Worm (Caenorhabditis elegans) whole organism, late embryonic: ENCODE measurements around the gene K02F6.5.
"Not testable (repeated sequence)": the region's sequence is repeated elsewhere in the genome, so short reads cannot be mapped to it uniquely, and the experiment has no call there.

Experiments used
- K09A11.1 ChIP-seq: sonication (generic microtip); optimal IDR thresholded peaks from 2 replicates; lab custom pipeline; 2017; ENCODE audit warnings: antibody characterized with exemption, mild to moderate bottlenecking, missing genetic modification characterization, missing compliant biosample characterization; ENCODE audit not compliant: insufficient read depth
- ceh-14 ChIP-seq: sonication (generic microtip); optimal IDR thresholded peaks from 2 replicates; lab custom pipeline; 2016; ENCODE audit warnings: missing genotype, missing genetic modification characterization, missing compliant biosample characterization
- ceh-24 ChIP-seq: sonication (generic microtip); optimal IDR thresholded peaks from 2 replicates; lab custom pipeline; 2016; ENCODE audit warnings: mild to moderate bottlenecking, missing genetic modification characterization, missing compliant biosample characterization
- ceh-34 ChIP-seq: sonication (generic microtip); optimal IDR thresholded peaks from 2 replicates; lab custom pipeline; 2016; ENCODE audit warnings: mild to moderate bottlenecking, missing genetic modification characterization, missing compliant biosample characterization
- ceh-45 ChIP-seq: fragments of 200-800 bp; sonication (Bioruptor generic); IDR thresholded peaks from 2 replicates; pipeline ENCODE4 v1.3.6; 2022; ENCODE audit warnings: missing genetic modification reagents, missing genetic modification characterization, missing compliant biosample characterization
- ceh-48 ChIP-seq: sonication (generic microtip); optimal IDR thresholded peaks from 2 replicates; lab custom pipeline; 2016; ENCODE audit warnings: missing genetic modification characterization, inconsistent platforms, missing compliant biosample characterization
- ceh-6 ChIP-seq: fragments of 200-800 bp; sonication (Bioruptor generic); optimal IDR thresholded peaks from 2 replicates; lab custom pipeline; 2018; ENCODE audit warnings: mild to moderate bottlenecking, missing genetic modification characterization, missing compliant biosample characterization
- ceh-9 ChIP-seq: sonication (generic microtip); optimal IDR thresholded peaks from 2 replicates; lab custom pipeline; 2016; ENCODE audit warnings: mild to moderate bottlenecking, missing genetic modification characterization, inconsistent platforms, missing compliant biosample characterization
- dve-1 ChIP-seq: sonication (generic microtip); optimal IDR thresholded peaks from 2 replicates; lab custom pipeline; 2017; ENCODE audit warnings: antibody characterized with exemption, mild to moderate bottlenecking, missing genetic modification characterization, missing compliant biosample characterization
- elt-2 ChIP-seq: sonication (generic microtip); optimal IDR thresholded peaks from 2 replicates; lab custom pipeline; 2016; ENCODE audit warnings: missing genetic modification reagents, missing genetic modification characterization, missing compliant biosample characterization
- fkh-6 ChIP-seq: sonication (generic microtip); optimal IDR thresholded peaks from 2 replicates; lab custom pipeline; 2016; ENCODE audit warnings: missing genetic modification characterization, missing compliant biosample characterization
- gmeb-2 ChIP-seq: sonication (generic microtip); optimal IDR thresholded peaks from 2 replicates; lab custom pipeline; 2016; ENCODE audit warnings: missing genetic modification characterization, inconsistent platforms, missing compliant biosample characterization
- hlh-30 ChIP-seq: sonication (generic microtip); optimal IDR thresholded peaks from 2 replicates; lab custom pipeline; 2017; ENCODE audit warnings: antibody characterized with exemption, missing genetic modification characterization, missing compliant biosample characterization; ENCODE audit not compliant: insufficient read depth
- lin-11 ChIP-seq: fragments of 200-800 bp; sonication (Bioruptor generic); optimal IDR thresholded peaks from 2 replicates; lab custom pipeline; 2018; ENCODE audit warnings: mild to moderate bottlenecking, missing genetic modification characterization, missing compliant biosample characterization
- madf-2 ChIP-seq: sonication (generic microtip); optimal IDR thresholded peaks from 2 replicates; lab custom pipeline; 2017; ENCODE audit warnings: missing genetic modification characterization, missing compliant biosample characterization
- nfya-1 ChIP-seq: sonication (generic microtip); optimal IDR thresholded peaks from 2 replicates; lab custom pipeline; 2017; ENCODE audit warnings: missing genetic modification characterization, mild to moderate bottlenecking, missing compliant biosample characterization, antibody characterized with exemption, moderate library complexity
- nhr-11 ChIP-seq: fragments of 150-350 bp; optimal IDR thresholded peaks from 2 replicates; lab custom pipeline; 2014; ENCODE audit warnings: missing biosample characterization, missing genetic modification characterization
- odd-2 ChIP-seq: sonication (generic microtip); optimal IDR thresholded peaks from 2 replicates; lab custom pipeline; 2017; ENCODE audit warnings: antibody characterized with exemption, mild to moderate bottlenecking, missing genetic modification characterization, missing compliant biosample characterization
- pag-3 ChIP-seq: sonication (generic microtip); optimal IDR thresholded peaks from 2 replicates; lab custom pipeline; 2016; ENCODE audit warnings: missing compliant biosample characterization, missing genetic modification characterization, borderline replicate concordance
- sox-2 ChIP-seq: fragments of 200-800 bp; sonication (Bioruptor generic); IDR thresholded peaks from 2 replicates; pipeline ENCODE4 v1.3.6; 2022; ENCODE audit warnings: missing genetic modification reagents, missing genetic modification characterization, missing compliant biosample characterization
- sox-4 ChIP-seq: sonication (generic microtip); optimal IDR thresholded peaks from 2 replicates; lab custom pipeline; 2017; ENCODE audit warnings: mild to moderate bottlenecking, missing genetic modification characterization, inconsistent platforms, missing compliant biosample characterization
- tbx-2 ChIP-seq: sonication (generic microtip); optimal IDR thresholded peaks from 2 replicates; lab custom pipeline; 2016; ENCODE audit warnings: missing genetic modification characterization, missing compliant biosample characterization
- ttx-3 ChIP-seq: sonication (generic microtip); optimal IDR thresholded peaks from 2 replicates; lab custom pipeline; 2016; ENCODE audit warnings: missing genetic modification reagents, missing genetic modification characterization, missing compliant biosample characterization
- unc-3 ChIP-seq, 2 experiments: fragments of 200-800 bp in 1 of 2; sonication (Bioruptor generic) in 1 of 2; sonication (generic microtip) in 1 of 2; conservative IDR thresholded peaks in 1 of 2; optimal IDR thresholded peaks in 1 of 2; 2 replicates each; pipeline versions ENCODE4 v1.3.6 to Lab custom; 2016 to 2022; ENCODE audit warnings: missing compliant biosample characterization in 2 of 2, missing genetic modification characterization in 2 of 2, missing genetic modification reagents in 1 of 2
- unc-42 ChIP-seq: sonication (generic microtip); optimal IDR thresholded peaks from 2 replicates; lab custom pipeline; 2016; ENCODE audit warnings: missing genotype, missing genetic modification characterization, missing compliant biosample characterization
- unc-55 ChIP-seq: sonication (generic microtip); optimal IDR thresholded peaks from 2 replicates; lab custom pipeline; 2017; ENCODE audit warnings: missing biosample characterization, missing genetic modification reagents, missing genetic modification characterization

Gene K02F6.5

ce11 chrII:2534459-2534858 is at the start of gene K02F6.5:
K02F6.5 (plus strand) TSS chrII:2534759.
- not testable (repeated sequence) for TF ChIP-seq sox-2; unc-55 (GFP tag; lab: Kevin White, UChicago); odd-2 (tag; lab: Kevin White, UChicago)

ce11 chrII:2488386-2488785 is 46.2 kb upstream of the K02F6.5 start, which contains the start of gene F53G2.1:
F53G2.1 (plus strand) TSS chrII:2488686.
- TF ChIP-seq tbx-2 (tag; lab: Kevin White, UChicago), result no peak
- no peak for TF ChIP-seq madf-2 (tag; lab: Kevin White, UChicago)
- TF ChIP-seq ceh-9 (tag; lab: Kevin White, UChicago), result no peak
- no peak for TF ChIP-seq sox-4
- no peak for TF ChIP-seq ceh-24 (tag; lab: Kevin White, UChicago)
- no peak for TF ChIP-seq ttx-3 (tag; lab: Kevin White, UChicago)
- no peak for TF ChIP-seq unc-42 (tag; lab: Kevin White, UChicago)
- no peak for TF ChIP-seq hlh-30 (tag; lab: Kevin White, UChicago)
- TF ChIP-seq ceh-14 (tag; lab: Kevin White, UChicago), result no peak
- TF ChIP-seq K09A11.1, result no peak
- TF ChIP-seq ceh-34 (tag; lab: Kevin White, UChicago), result no peak
- no peak for TF ChIP-seq ceh-48
- no peak for TF ChIP-seq nhr-11 (tag; lab: Kevin White, UChicago)

- TF ChIP-seq unc-3 (GFP tag; conservative IDR thresholded peaks at IDR 0.05; lab: Robert Waterston, UW) (no peak), unc-3 (tag; optimal IDR thresholded peaks at IDR 0.05; lab: Kevin White, UChicago) (no peak), elt-2 (tag; lab: Kevin White, UChicago) (peak; percentile 84), ceh-34 (tag; lab: Kevin White, UChicago) (no peak), ceh-6 (GFP tag; lab: Kevin White, UChicago) (no peak)
Measured at ce11 chrII:2503703-2504430, 30.7 kb upstream of the K02F6.5 start.

ce11 chrII:2504431-2504928 is 30.1 kb upstream of the K02F6.5 start, which contains the start of gene gbas-1:
gbas-1 (plus strand) TSS chrII:2504878.
- TF ChIP-seq nfya-1 (tag; lab: Kevin White, UChicago), result peak; percentile 16
- no peak for TF ChIP-seq gmeb-2 (tag; lab: Kevin White, UChicago)

ce11 chrII:2518487-2518886 is 16.1 kb upstream of the K02F6.5 start:
- no peak for TF ChIP-seq tbx-2 (tag; lab: Kevin White, UChicago)
- no peak for TF ChIP-seq unc-42 (tag; lab: Kevin White, UChicago)
- no peak for TF ChIP-seq ceh-45 (GFP tag; lab: Robert Waterston, UW)
- TF ChIP-seq gmeb-2 (tag; lab: Kevin White, UChicago), result no peak
- no peak for TF ChIP-seq fkh-6

- TF ChIP-seq ttx-3 (tag; lab: Kevin White, UChicago) (no peak), lin-11 (tag; lab: Kevin White, UChicago) (no peak), ceh-9 (tag; lab: Kevin White, UChicago) (no peak), unc-42 (tag; lab: Kevin White, UChicago) (no peak)
- TF ChIP-seq, all 69 proteins: peak for 0
Measured at ce11 chrII:2521960-2522359, 12.6 kb upstream of the K02F6.5 start, which contains the start of gene bath-13. bath-13 (minus strand) TSS chrII:2522060.

ce11 chrII:2525652-2526051 is 8.9 kb upstream of the K02F6.5 start:
- TF ChIP-seq pag-3 (tag; lab: Kevin White, UChicago), result no peak
- TF ChIP-seq dve-1, result peak; percentile 100
